Worm (Caenorhabditis elegans) whole organism, young adult: Measurements from ENCODE around the gene srj-38.

Experiments
- B0035.1 ChIP-seq: sonication (generic microtip); optimal IDR thresholded peaks from 2 replicates; lab custom pipeline; 2016; ENCODE audit warnings: missing genetic modification characterization, mild to moderate bottlenecking, missing compliant biosample characterization, missing genotype, missing genetic modification reagents
- C17E4.6 ChIP-seq: fragments of 200-800 bp; sonication (Bioruptor generic); IDR thresholded peaks from 2 replicates; pipeline ENCODE4 v1.3.6; 2022; ENCODE audit warnings: missing genetic modification reagents, missing genetic modification characterization, missing compliant biosample characterization
- F39B2.1 ChIP-seq: fragments of 200-800 bp; sonication (Bioruptor generic); IDR thresholded peaks from 2 replicates; pipeline ENCODE4 v1.3.6; 2022; ENCODE audit warnings: missing genetic modification reagents, missing genetic modification characterization, missing compliant biosample characterization
- K11D2.4 ChIP-seq: fragments of 200-800 bp; sonication (Bioruptor generic); IDR thresholded peaks from 2 replicates; pipeline ENCODE4 v1.3.6; 2022; ENCODE audit warnings: missing genetic modification reagents, missing genetic modification characterization, missing compliant biosample characterization
- T26A5.8 ChIP-seq: sonication (generic microtip); optimal IDR thresholded peaks from 2 replicates; lab custom pipeline; 2016; ENCODE audit warnings: missing genetic modification characterization, missing compliant biosample characterization
- atf-7 ChIP-seq: sonication (generic microtip); optimal IDR thresholded peaks from 2 replicates; lab custom pipeline; 2017; ENCODE audit warnings: mild to moderate bottlenecking, missing genetic modification characterization, missing compliant biosample characterization
- attf-3 ChIP-seq: fragments of 200-800 bp; sonication (Bioruptor generic); conservative IDR thresholded peaks from 2 replicates; pipeline ENCODE4 v1.3.6; 2022; ENCODE audit warnings: missing genetic modification reagents, missing genetic modification characterization, missing compliant biosample characterization
- cebp-1 ChIP-seq, 2 experiments: fragments of 200-800 bp in 1 of 2; sonication (Bioruptor generic) in 1 of 2; sonication (generic microtip) in 1 of 2; IDR thresholded peaks in 1 of 2; optimal IDR thresholded peaks in 1 of 2; 2 replicates each; pipeline versions ENCODE4 v1.3.6 to Lab custom; 2017 to 2022; ENCODE audit warnings: missing compliant biosample characterization in 2 of 2, missing genetic modification characterization in 2 of 2, mild to moderate bottlenecking in 1 of 2, missing genetic modification reagents in 1 of 2, moderate library complexity in 1 of 2
- cebp-2 ChIP-seq: fragments of 200-800 bp; sonication (Bioruptor generic); IDR thresholded peaks from 2 replicates; pipeline ENCODE4 v1.3.6; 2022; ENCODE audit warnings: missing genetic modification characterization, missing compliant biosample characterization
- ceh-27 ChIP-seq: fragments of 200-800 bp; sonication (Bioruptor generic); optimal IDR thresholded peaks from 2 replicates; lab custom pipeline; 2018; ENCODE audit warnings: mild to moderate bottlenecking, missing genetic modification characterization, moderate library complexity, missing compliant biosample characterization
- ceh-91 ChIP-seq: fragments of 200-800 bp; sonication (Bioruptor generic); IDR thresholded peaks from 2 replicates; pipeline ENCODE4 v1.3.6; 2022; ENCODE audit warnings: missing genetic modification reagents, missing genetic modification characterization, missing compliant biosample characterization
- dox-1 ChIP-seq: fragments of 200-800 bp; sonication (Bioruptor generic); IDR thresholded peaks from 2 replicates; pipeline ENCODE4 v1.3.6; 2022; ENCODE audit warnings: missing genetic modification reagents, missing genetic modification characterization, missing compliant biosample characterization
- efl-1 ChIP-seq: fragments of 150-350 bp; optimal IDR thresholded peaks from 2 replicates; lab custom pipeline; 2014; ENCODE audit warnings: missing biosample characterization, missing genetic modification reagents, missing genetic modification characterization
- egrh-3 ChIP-seq: fragments of 200-800 bp; sonication (Bioruptor generic); IDR thresholded peaks from 2 replicates; pipeline ENCODE4 v1.3.6; 2022; ENCODE audit warnings: missing genetic modification reagents, missing genetic modification characterization, missing compliant biosample characterization
- fkh-3 ChIP-seq: sonication (generic microtip); optimal IDR thresholded peaks from 2 replicates; lab custom pipeline; 2016; ENCODE audit warnings: mild to moderate bottlenecking, missing genetic modification characterization, missing compliant biosample characterization
- hmg-1.2 ChIP-seq: fragments of 200-800 bp; sonication (Bioruptor generic); IDR thresholded peaks from 2 replicates; pipeline ENCODE4 v1.3.6; 2022; ENCODE audit warnings: missing genetic modification reagents, missing genetic modification characterization, missing compliant biosample characterization
- hrde-1 ChIP-seq: sonication (generic microtip); optimal IDR thresholded peaks from 2 replicates; lab custom pipeline; 2016; ENCODE audit warnings: missing genetic modification characterization, mild to moderate bottlenecking, missing compliant biosample characterization, moderate library complexity, missing genotype, missing genetic modification reagents, borderline replicate concordance
- lin-26 ChIP-seq: fragments of 200-800 bp; sonication (Bioruptor generic); IDR thresholded peaks from 2 replicates; pipeline ENCODE4 v1.3.6; 2022; ENCODE audit warnings: missing genetic modification reagents, missing genetic modification characterization, missing compliant biosample characterization
- lin-54 ChIP-seq: fragments of 200-800 bp; sonication (Bioruptor generic); optimal IDR thresholded peaks from 2 replicates; lab custom pipeline; 2018; ENCODE audit warnings: mild to moderate bottlenecking, missing genetic modification characterization, missing compliant biosample characterization
- lsy-27 ChIP-seq: sonication (generic microtip); optimal IDR thresholded peaks from 2 replicates; lab custom pipeline; 2017; ENCODE audit warnings: missing genetic modification characterization, mild to moderate bottlenecking, missing compliant biosample characterization, antibody characterized with exemption, missing genotype, borderline replicate concordance; ENCODE audit not compliant: insufficient read depth
- madf-3 ChIP-seq: fragments of 200-800 bp; sonication (Bioruptor generic); IDR thresholded peaks from 2 replicates; pipeline ENCODE4 v1.3.6; 2022; ENCODE audit warnings: missing genetic modification reagents, missing genetic modification characterization, missing compliant biosample characterization
- madf-8 ChIP-seq: fragments of 200-800 bp; sonication (Bioruptor generic); conservative IDR thresholded peaks from 2 replicates; pipeline ENCODE4 v1.3.6; 2022; ENCODE audit warnings: missing genetic modification reagents, missing genetic modification characterization, missing compliant biosample characterization
- mcd-1 ChIP-seq: fragments of 200-800 bp; sonication (Bioruptor generic); IDR thresholded peaks from 2 replicates; pipeline ENCODE4 v1.3.6; 2022; ENCODE audit warnings: missing genetic modification reagents, missing genetic modification characterization, missing compliant biosample characterization
- mel-28 ChIP-seq: sonication (generic microtip); optimal IDR thresholded peaks from 2 replicates; lab custom pipeline; 2016; ENCODE audit warnings: borderline replicate concordance, mild to moderate bottlenecking, missing genetic modification characterization, missing compliant biosample characterization
- nhr-80 ChIP-seq: sonication (generic microtip); optimal IDR thresholded peaks from 2 replicates; lab custom pipeline; 2016; ENCODE audit warnings: missing genetic modification characterization, missing compliant biosample characterization
- nhr-90 ChIP-seq: sonication (generic microtip); optimal IDR thresholded peaks from 2 replicates; lab custom pipeline; 2016; ENCODE audit warnings: missing genotype, mild to moderate bottlenecking, missing genetic modification characterization, missing compliant biosample characterization
- pbrm-1 ChIP-seq: fragments of 200-800 bp; sonication (Bioruptor generic); IDR thresholded peaks from 2 replicates; pipeline ENCODE4 v1.3.6; 2022; ENCODE audit warnings: missing genetic modification reagents, missing genetic modification characterization, missing compliant biosample characterization
- rcor-1 ChIP-seq: fragments of 200-800 bp; sonication (Bioruptor generic); IDR thresholded peaks from 2 replicates; pipeline ENCODE4 v1.3.6; 2022; ENCODE audit warnings: missing genetic modification reagents, missing genetic modification characterization, missing compliant biosample characterization
- rec-8 ChIP-seq, 2 experiments: sonication (generic microtip); optimal IDR thresholded peaks; 2 replicates each; lab custom pipeline; 2016; ENCODE audit warnings: mild to moderate bottlenecking in 2 of 2, missing genetic modification characterization in 2 of 2, missing genetic modification reagents in 2 of 2, missing genotype in 2 of 2, missing biosample characterization in 1 of 2, missing compliant biosample characterization in 1 of 2, moderate library complexity in 1 of 2
- unc-130 ChIP-seq: sonication (generic microtip); optimal IDR thresholded peaks from 2 replicates; lab custom pipeline; 2016; ENCODE audit warnings: missing genetic modification reagents, missing genetic modification characterization, missing compliant biosample characterization
- zfh-2 ChIP-seq: fragments of 200-800 bp; sonication (Bioruptor generic); conservative IDR thresholded peaks from 2 replicates; pipeline ENCODE4 v1.3.6; 2022; ENCODE audit warnings: missing genetic modification reagents, missing genetic modification characterization, missing compliant biosample characterization
- ztf-22 ChIP-seq: fragments of 200-800 bp; sonication (Bioruptor generic); optimal IDR thresholded peaks from 2 replicates; lab custom pipeline; 2018; ENCODE audit warnings: mild to moderate bottlenecking, missing genetic modification characterization, moderate library complexity, missing compliant biosample characterization
- ztf-25 ChIP-seq: fragments of 200-800 bp; sonication (Bioruptor generic); IDR thresholded peaks from 2 replicates; pipeline ENCODE4 v1.3.6; 2022; ENCODE audit warnings: missing genetic modification reagents, missing genetic modification characterization, missing compliant biosample characterization
- ztf-28 ChIP-seq: fragments of 200-800 bp; sonication (Bioruptor generic); IDR thresholded peaks from 2 replicates; pipeline ENCODE4 v1.3.6; 2022; ENCODE audit warnings: missing genetic modification reagents, missing genetic modification characterization, missing compliant biosample characterization
- ztf-3 ChIP-seq: fragments of 200-800 bp; sonication (Bioruptor generic); optimal IDR thresholded peaks from 2 replicates; lab custom pipeline; 2018; ENCODE audit warnings: mild to moderate bottlenecking, missing genetic modification characterization, missing compliant biosample characterization

The srj-38 gene

ce11 chrV:910588-910987 is 26.4 kb upstream of the srj-38 start (continued):
- no peak for TF ChIP-seq hrde-1 (tag; lab: Kevin White, UChicago)
- TF ChIP-seq ztf-25, result no peak
- TF ChIP-seq nhr-90 (tag; lab: Kevin White, UChicago), result peak; percentile 35
- no peak for TF ChIP-seq egrh-3
- peak; percentile 5 for TF ChIP-seq lin-54
- TF ChIP-seq rcor-1 (GFP tag; lab: Robert Waterston, UW), result no peak
- no peak for TF ChIP-seq mel-28 (tag; lab: Kevin White, UChicago)
- TF ChIP-seq ztf-22, result no peak
- TF ChIP-seq F39B2.1, result no peak
- no peak for TF ChIP-seq T26A5.8 (tag; lab: Kevin White, UChicago)
- TF ChIP-seq nhr-80, result peak; percentile 88
- TF ChIP-seq K11D2.4 (GFP tag; lab: Robert Waterston, UW), result no peak
- TF ChIP-seq madf-3, result no peak
- no peak for TF ChIP-seq cebp-2 (GFP tag; lab: Robert Waterston, UW)
- 0 out of 2 replicates have a peak, but pooled peaks have one; percentile 29 for TF ChIP-seq pbrm-1 (GFP tag; lab: Robert Waterston, UW)
- TF ChIP-seq lsy-27 (tag; lab: Kevin White, UChicago), result no peak
- TF ChIP-seq unc-130 (GFP tag; lab: Kevin White, UChicago), result no peak
- TF ChIP-seq mcd-1 (GFP tag; lab: Robert Waterston, UW), result peak; percentile 32; the same call in 1 of the 2 replicates
- no peak for TF ChIP-seq ztf-28 (GFP tag; lab: Robert Waterston, UW)
- no peak for TF ChIP-seq rec-8 (tag; optimal IDR thresholded peaks at IDR 0.05; lab: Kevin White, UChicago)
- no peak for TF ChIP-seq cebp-1 (GFP tag; IDR thresholded peaks at IDR 0.05; lab: Robert Waterston, UW)
- peak; percentile 26 for TF ChIP-seq cebp-1 (tag; optimal IDR thresholded peaks at IDR 0.05; lab: Kevin White, UChicago)
- TF ChIP-seq C17E4.6 (GFP tag; lab: Robert Waterston, UW), result no peak
- TF ChIP-seq atf-7 (tag; lab: Kevin White, UChicago), result peak; percentile 19
- no peak for TF ChIP-seq lin-26
- no peak for TF ChIP-seq attf-3 (GFP tag; lab: Robert Waterston, UW)
- no peak for TF ChIP-seq ceh-91 (GFP tag; lab: Robert Waterston, UW)
- peak; percentile 41; the same call in 1 of the 2 replicates for TF ChIP-seq dox-1 (GFP tag; lab: Robert Waterston, UW)
- TF ChIP-seq fkh-3 (tag; lab: Kevin White, UChicago), result no peak
- no peak for TF ChIP-seq ceh-27 (GFP tag; lab: Kevin White, UChicago)
- TF ChIP-seq hmg-1.2 (GFP tag; lab: Robert Waterston, UW), result peak; percentile 29; the same call in 1 of the 2 replicates
- TF ChIP-seq, all 124 proteins: peak for 12

DNA sequence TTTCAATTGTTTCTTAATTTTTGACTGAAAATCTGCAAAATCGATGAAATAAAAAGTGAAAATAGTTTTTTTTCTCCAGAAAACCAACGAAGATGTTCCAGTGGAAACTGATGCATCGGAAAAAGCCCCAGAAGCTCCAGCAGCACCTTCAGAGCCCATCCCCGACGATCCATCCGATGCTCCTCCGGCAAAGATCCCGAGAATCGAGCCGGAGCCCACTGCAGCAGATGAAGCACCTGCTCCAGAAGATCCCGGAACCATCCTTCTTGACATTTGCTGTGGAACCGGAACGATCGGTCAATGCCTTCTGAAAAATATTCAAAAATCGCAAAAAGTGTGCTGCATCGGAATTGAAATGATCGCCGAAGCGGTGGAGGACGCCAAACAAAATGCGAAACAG is 24.5 kb upstream of the srj-38 start:
- TF ChIP-seq mcd-1 (GFP tag; lab: Robert Waterston, UW), result 0 out of 2 replicates have a peak, but pooled peaks have one; percentile 10
- no peak for TF ChIP-seq efl-1
- no peak for TF ChIP-seq ztf-3 (GFP tag; lab: Kevin White, UChicago)
- peak; percentile 76 for TF ChIP-seq zfh-2 (GFP tag; lab: Robert Waterston, UW)
- no peak for TF ChIP-seq B0035.1 (tag; lab: Kevin White, UChicago)
- peak; percentile 60; the same call in 1 of the 2 replicates for TF ChIP-seq egrh-3
- TF ChIP-seq madf-8 (GFP tag; lab: Robert Waterston, UW), result no peak
